Fruit fly (Drosophila melanogaster) whole organism, prepupa: ENCODE results near the gene Rlb1.

Experiments used
- Blimp-1 ChIP-seq: fragments of 200-800 bp; sonication (Bioruptor generic); optimal IDR thresholded peaks from 3 replicates; lab custom pipeline; 2017; ENCODE audit warnings: missing biosample characterization, missing genetic modification characterization, mild to moderate bottlenecking, moderate library complexity, missing genetic modification reagents
- CG10669 ChIP-seq: fragments of 200-800 bp; sonication (Bioruptor generic); optimal IDR thresholded peaks from 3 replicates; lab custom pipeline; 2018; ENCODE audit warnings: missing biosample characterization, mild to moderate bottlenecking, missing genetic modification characterization, moderate library complexity
- CG11294 ChIP-seq: fragments of 200-800 bp; sonication (Bioruptor generic); IDR thresholded peaks from 2 replicates; pipeline ENCODE4 v1.3.6; 2022; ENCODE audit warnings: missing biosample characterization, missing genetic modification characterization
- CG11762 ChIP-seq: fragments of 200-800 bp; sonication (Bioruptor generic); optimal IDR thresholded peaks from 3 replicates; lab custom pipeline; 2016; ENCODE audit warnings: missing biosample characterization, missing genetic modification characterization; ENCODE audit not compliant: insufficient read depth
- CG11902 ChIP-seq: fragments of 200-800 bp; sonication (Bioruptor generic); optimal IDR thresholded peaks from 3 replicates; lab custom pipeline; 2016; ENCODE audit warnings: missing biosample characterization, missing genetic modification characterization
- CG16779 ChIP-seq: fragments of 200-800 bp; sonication (Bioruptor generic); optimal IDR thresholded peaks from 3 replicates; lab custom pipeline; 2017; ENCODE audit warnings: missing biosample characterization, mild to moderate bottlenecking, missing genetic modification characterization
- CG3032 ChIP-seq: fragments of 200-800 bp; optimal IDR thresholded peaks from 2 replicates; lab custom pipeline; 2019; ENCODE audit warnings: missing biosample characterization, mild to moderate bottlenecking, missing genetic modification characterization, moderate library complexity
- CG31627 ChIP-seq: fragments of 200-800 bp; sonication (Bioruptor generic); optimal IDR thresholded peaks from 3 replicates; lab custom pipeline; 2016; ENCODE audit warnings: missing biosample characterization, missing genetic modification characterization
- CG3919 ChIP-seq: fragments of 200-800 bp; sonication (Bioruptor generic); optimal IDR thresholded peaks from 3 replicates; lab custom pipeline; 2016; ENCODE audit warnings: missing biosample characterization, missing genetic modification characterization
- CG6163 ChIP-seq: fragments of 200-800 bp; sonication (Bioruptor generic); IDR thresholded peaks from 3 replicates; pipeline ENCODE4 v1.3.6; 2022; ENCODE audit warnings: missing biosample characterization, missing genetic modification characterization
- CG6792 ChIP-seq: fragments of 200-800 bp; sonication (Bioruptor generic); optimal IDR thresholded peaks from 3 replicates; lab custom pipeline; 2016; ENCODE audit warnings: missing biosample characterization, missing genetic modification characterization
- CG6854 ChIP-seq: fragments of 200-800 bp; sonication (Bioruptor generic); optimal IDR thresholded peaks from 2 replicates; lab custom pipeline; 2017; ENCODE audit warnings: missing biosample characterization, mild to moderate bottlenecking, missing genetic modification characterization
- CG8119 ChIP-seq: fragments of 200-800 bp; sonication (Bioruptor generic); IDR thresholded peaks from 3 replicates; pipeline ENCODE4 v1.3.6; 2022; ENCODE audit warnings: missing biosample characterization, missing genetic modification characterization
- CG8632 ChIP-seq: fragments of 200-800 bp; sonication (Bioruptor generic); optimal IDR thresholded peaks from 3 replicates; lab custom pipeline; 2016; ENCODE audit warnings: missing biosample characterization, missing genetic modification characterization
- Ets21C ChIP-seq: fragments of 200-800 bp; sonication (Bioruptor generic); optimal IDR thresholded peaks from 3 replicates; lab custom pipeline; 2016; ENCODE audit warnings: missing biosample characterization, missing genetic modification characterization
- Gug ChIP-seq: fragments of 200-800 bp; sonication (Bioruptor generic); IDR thresholded peaks from 2 replicates; pipeline ENCODE4 v1.3.6; 2022; ENCODE audit warnings: missing biosample characterization, missing genetic modification characterization
- Hr38 ChIP-seq: sonication (Bioruptor generic); optimal IDR thresholded peaks from 2 replicates; lab custom pipeline; 2016; ENCODE audit warnings: missing biosample characterization, missing genetic modification characterization
- Lpt ChIP-seq: fragments of 200-800 bp; sonication (Bioruptor generic); optimal IDR thresholded peaks from 3 replicates; lab custom pipeline; 2016; ENCODE audit warnings: missing biosample characterization, missing genetic modification characterization
- OdsH ChIP-seq: fragments of 200-800 bp; sonication (Bioruptor generic); optimal IDR thresholded peaks from 3 replicates; lab custom pipeline; 2016; ENCODE audit warnings: missing biosample characterization, missing genetic modification characterization
- Smox ChIP-seq: fragments of 200-800 bp; sonication (Bioruptor generic); optimal IDR thresholded peaks from 3 replicates; lab custom pipeline; 2016; ENCODE audit warnings: missing biosample characterization, missing genetic modification characterization
- Sox14 ChIP-seq: fragments of 200-800 bp; sonication (Bioruptor generic); optimal IDR thresholded peaks from 3 replicates; lab custom pipeline; 2016; ENCODE audit warnings: missing biosample characterization, missing genetic modification characterization
- cyc ChIP-seq: fragments of 200-800 bp; sonication (Bioruptor generic); optimal IDR thresholded peaks from 3 replicates; lab custom pipeline; 2016; ENCODE audit warnings: missing biosample characterization, missing genetic modification characterization
- dac ChIP-seq: fragments of 200-800 bp; sonication (Bioruptor generic); optimal IDR thresholded peaks from 2 replicates; lab custom pipeline; 2017; ENCODE audit warnings: missing biosample characterization, mild to moderate bottlenecking, missing genetic modification characterization
- dsx ChIP-seq: fragments of 200-800 bp; optimal IDR thresholded peaks from 3 replicates; lab custom pipeline; 2019; ENCODE audit warnings: missing biosample characterization, mild to moderate bottlenecking, missing genetic modification characterization, moderate library complexity; ENCODE audit not compliant: poor library complexity, severe bottlenecking
- esn ChIP-seq: fragments of 200-800 bp; sonication (Bioruptor generic); optimal IDR thresholded peaks from 2 replicates; lab custom pipeline; 2016; ENCODE audit warnings: missing biosample characterization, mild to moderate bottlenecking, missing genetic modification characterization, moderate library complexity
- fd85E ChIP-seq: fragments of 200-800 bp; sonication (Bioruptor generic); optimal IDR thresholded peaks from 3 replicates; lab custom pipeline; 2016; ENCODE audit warnings: missing biosample characterization, missing genetic modification characterization
- fkh ChIP-seq: fragments of 200-800 bp; sonication (Bioruptor generic); optimal IDR thresholded peaks from 3 replicates; lab custom pipeline; 2017; ENCODE audit warnings: missing biosample characterization, mild to moderate bottlenecking, missing genetic modification characterization, moderate library complexity
- pdm3 ChIP-seq: fragments of 200-800 bp; sonication (Bioruptor generic); optimal IDR thresholded peaks from 3 replicates; lab custom pipeline; 2016; ENCODE audit warnings: missing biosample characterization, missing genetic modification characterization
- salr ChIP-seq, 2 experiments: fragments of 200-800 bp; sonication (Bioruptor generic); optimal IDR thresholded peaks; 3 replicates each; lab custom pipeline; 2016 to 2018; ENCODE audit warnings: missing biosample characterization in 2 of 2, missing genetic modification characterization in 2 of 2, mild to moderate bottlenecking in 1 of 2
- spab ChIP-seq: fragments of 200-800 bp; sonication (Bioruptor generic); optimal IDR thresholded peaks from 2 replicates; lab custom pipeline; 2017; ENCODE audit warnings: missing biosample characterization, mild to moderate bottlenecking, missing genetic modification characterization, missing genetic modification reagents
- ss ChIP-seq, 2 experiments: fragments of 200-800 bp; sonication (Bioruptor generic); optimal IDR thresholded peaks; 2 replicates in 1 of 2; 3 replicates in 1 of 2; lab custom pipeline; 2017 to 2018; ENCODE audit warnings: mild to moderate bottlenecking in 2 of 2, missing biosample characterization in 2 of 2, missing genetic modification characterization in 2 of 2, moderate library complexity in 1 of 2
- svp ChIP-seq: fragments of 200-800 bp; sonication (Bioruptor generic); peaks from one replicate; lab custom pipeline; 2016; ENCODE audit warnings: missing biosample characterization, missing genetic modification characterization
- topi ChIP-seq: fragments of 200-800 bp; sonication (Bioruptor generic); optimal IDR thresholded peaks from 3 replicates; lab custom pipeline; 2016; ENCODE audit warnings: missing biosample characterization, missing genetic modification characterization

Rlb1 gene

dm6 chr3R:9527907-9528842, 15.0 kb downstream of the Rlb1 start (continued):
- TF ChIP-seq CG11294 (GFP tag; lab: Robert Waterston, UW) (peak; percentile 94), Blimp-1 (GFP tag; lab: Kevin White, UChicago) (peak; percentile 27), dsx (GFP tag; lab: Kevin White, UChicago) (no peak), Smox (GFP tag; lab: Kevin White, UChicago) (no peak), fd85E (peak; percentile 85), dac (GFP tag; lab: Kevin White, UChicago) (peak; percentile 71), CG6854 (peak; percentile 53), pdm3 (GFP tag; lab: Kevin White, UChicago) (peak; percentile 84), CG16779 (tag; lab: Kevin White, UChicago) (peak; percentile 83), CG6163 (GFP tag; lab: Robert Waterston, UW) (peak; percentile 97), topi (GFP tag; lab: Kevin White, UChicago) (peak; percentile 91), CG3032 (tag; lab: Kevin White, UChicago) (peak; percentile 57), Hr38 (GFP tag; lab: Kevin White, UChicago) (peak; percentile 12), ss (GFP tag; optimal IDR thresholded peaks at IDR 0.05; lab: Kevin White, UChicago) (no peak), CG8119 (peak; percentile 86), salr (GFP tag; optimal IDR thresholded peaks at IDR 0.05; lab: Kevin White, UChicago) (peak in 1 of 2 experiments; percentile 55), Lpt (peak; percentile 76), CG6792 (GFP tag; lab: Kevin White, UChicago) (peak; percentile 84), CG10669 (GFP tag; lab: Kevin White, UChicago) (peak; percentile 85), CG3919 (GFP tag; lab: Kevin White, UChicago) (peak; percentile 94), Ets21C (peak; percentile 77), CG11902 (peak; percentile 91), cyc (GFP tag; lab: Kevin White, UChicago) (peak; percentile 86), OdsH (peak; percentile 87), CG31627 (GFP tag; lab: Kevin White, UChicago) (peak; percentile 85), Sox14 (GFP tag; lab: Kevin White, UChicago) (no peak), spab (peak; percentile 75), CG11762 (GFP tag; lab: Kevin White, UChicago) (peak; percentile 88), esn (peak; percentile 87), fkh (peak; percentile 90)

- TF ChIP-seq CG6163 (GFP tag; lab: Robert Waterston, UW) (no peak), fkh (peak; percentile 62), svp (peak; percentile 50), Gug (GFP tag; lab: Robert Waterston, UW) (no peak)
- TF ChIP-seq, all 60 proteins: peak for 2
Observed at dm6 chr3R:9529387-9529897, 16.3 kb downstream of the Rlb1 start.

- no peak for TF ChIP-seq CG8632 (GFP tag; lab: Kevin White, UChicago)
- TF ChIP-seq CG31627 (GFP tag; lab: Kevin White, UChicago), result no peak
- TF ChIP-seq Blimp-1 (GFP tag; lab: Kevin White, UChicago), result no peak
- no peak for TF ChIP-seq ss (GFP tag; optimal IDR thresholded peaks at IDR 0.05; lab: Kevin White, UChicago)
- peak; percentile 74 for TF ChIP-seq fkh
- no peak for TF ChIP-seq Lpt
- TF ChIP-seq, all 60 proteins: peak for 1
Observed at dm6 chr3R:9529913-9530312, 16.8 kb downstream of the Rlb1 start.
